Worm (Caenorhabditis elegans): ENCODE measurements around the gene ptrn-1.

ce11 chrX:16988367-16988766, 41.7 kb downstream of the ptrn-1 start:
- TF ChIP-seq syd-9 (tag; optimal IDR thresholded peaks at IDR 0.05) (no peak), pqm-1 (tag; optimal IDR thresholded peaks at IDR 0.05) (no peak), ceh-19 (GFP tag; optimal IDR thresholded peaks at IDR 0.05) (no peak), sox-4 (tag; optimal IDR thresholded peaks at IDR 0.05) (no peak), madf-2 (tag; optimal IDR thresholded peaks at IDR 0.05) (no peak), ceh-18 (tag; optimal IDR thresholded peaks at IDR 0.05) (no peak), fkh-10 (GFP tag; optimal IDR thresholded peaks at IDR 0.05) (no peak), F13H6.1 (tag; optimal IDR thresholded peaks at IDR 0.05) (no peak), rnt-1 (tag; optimal IDR thresholded peaks at IDR 0.05) (no peak), ama-1 (optimal IDR thresholded peaks at IDR 0.05) (no peak), fkh-6 (tag; optimal IDR thresholded peaks at IDR 0.05) (no peak), dmd-4 (tag; optimal IDR thresholded peaks at IDR 0.05; ENCODE audit: borderline replicate concordance) (no peak), nhr-11 (tag; optimal IDR thresholded peaks at IDR 0.05) (no peak), ceh-48 (tag; optimal IDR thresholded peaks at IDR 0.05) (no peak)

Measured in whole organism, late embryonic.